Fruit fly (Drosophila melanogaster) whole organism, embryonic: ENCODE data around the gene Scox.

Experiments
- Ada2b ChIP-seq: fragments of 200-800 bp; sonication (Bioruptor generic); IDR thresholded peaks from 2 replicates; pipeline ENCODE4 v1.3.6; 2022; ENCODE audit warnings: missing biosample characterization, missing genetic modification characterization
- Atf3 ChIP-seq: fragments of 200-800 bp; sonication (Bioruptor generic); optimal IDR thresholded peaks from 3 replicates; lab custom pipeline; 2016; ENCODE audit warnings: missing biosample characterization, missing genetic modification characterization
- BtbVII ChIP-seq: fragments of 200-800 bp; sonication (Bioruptor generic); optimal IDR thresholded peaks from 3 replicates; lab custom pipeline; 2017; ENCODE audit warnings: missing biosample characterization, mild to moderate bottlenecking, missing genetic modification characterization
- Bteb2 ChIP-seq: fragments of 200-800 bp; sonication (Bioruptor generic); optimal IDR thresholded peaks from 2 replicates; lab custom pipeline; 2016; ENCODE audit warnings: missing biosample characterization, missing genetic modification characterization
- CG11398 ChIP-seq: fragments of 200-800 bp; sonication (Bioruptor generic); optimal IDR thresholded peaks from 2 replicates; lab custom pipeline; 2016; ENCODE audit warnings: missing biosample characterization, missing genetic modification characterization
- CG12071 ChIP-seq: fragments of 200-800 bp; sonication (Bioruptor generic); optimal IDR thresholded peaks from 3 replicates; lab custom pipeline; 2018; ENCODE audit warnings: missing biosample characterization, mild to moderate bottlenecking, missing genetic modification characterization
- CG12299 ChIP-seq: fragments of 200-800 bp; sonication (Bioruptor generic); optimal IDR thresholded peaks from 2 replicates; lab custom pipeline; 2018; ENCODE audit warnings: missing biosample characterization, mild to moderate bottlenecking, missing genetic modification characterization
- CG12744 ChIP-seq: fragments of 200-800 bp; sonication (Bioruptor generic); optimal IDR thresholded peaks from 2 replicates; lab custom pipeline; 2016; ENCODE audit warnings: missing biosample characterization, missing genetic modification characterization
- CG18764 ChIP-seq: fragments of 200-800 bp; sonication (Bioruptor generic); optimal IDR thresholded peaks from 3 replicates; lab custom pipeline; 2016; ENCODE audit warnings: missing biosample characterization, missing genetic modification characterization
- CG32772 ChIP-seq: fragments of 200-800 bp; sonication (Bioruptor generic); IDR thresholded peaks from 2 replicates; pipeline ENCODE4 v1.3.6; 2022; ENCODE audit warnings: missing biosample characterization, missing genetic modification characterization
- CG33213 ChIP-seq: fragments of 200-800 bp; sonication (Bioruptor generic); optimal IDR thresholded peaks from 3 replicates; lab custom pipeline; 2016; ENCODE audit warnings: missing biosample characterization, missing genetic modification characterization
- CG3726 ChIP-seq: fragments of 200-800 bp; sonication (Bioruptor generic); IDR thresholded peaks from 3 replicates; pipeline ENCODE4, ENCODE4 v1.3.6; 2022; ENCODE audit warnings: missing biosample characterization, missing genetic modification characterization
- CG43689 ChIP-seq: fragments of 200-800 bp; sonication (Bioruptor generic); IDR thresholded peaks from 2 replicates; pipeline ENCODE4 v1.3.6; 2022; ENCODE audit warnings: missing biosample characterization, missing genetic modification characterization
- CG8290 ChIP-seq, 3 experiments: fragments of 200-800 bp; sonication (Bioruptor generic); optimal IDR thresholded peaks; 2 replicates each; lab custom pipeline; 2016 to 2019; ENCODE audit warnings: missing biosample characterization in 3 of 3, missing genetic modification characterization in 3 of 3, mild to moderate bottlenecking in 2 of 3, moderate library complexity in 1 of 3
- CG9727 ChIP-seq: fragments of 200-800 bp; sonication (Bioruptor generic); optimal IDR thresholded peaks from 3 replicates; lab custom pipeline; 2017; ENCODE audit warnings: missing biosample characterization, mild to moderate bottlenecking, missing genetic modification characterization
- Kr ChIP-seq: fragments of 200-800 bp; sonication (Bioruptor generic); optimal IDR thresholded peaks from 2 replicates; lab custom pipeline; 2017; ENCODE audit warnings: missing biosample characterization, mild to moderate bottlenecking, missing genetic modification characterization
- MTF-1 ChIP-seq: fragments of 200-800 bp; sonication (Bioruptor generic); optimal IDR thresholded peaks from 2 replicates; lab custom pipeline; 2018; ENCODE audit warnings: missing biosample characterization, mild to moderate bottlenecking, missing genetic modification characterization, borderline replicate concordance
- NfI ChIP-seq: fragments of 200-800 bp; sonication (Bioruptor generic); optimal IDR thresholded peaks from 3 replicates; lab custom pipeline; 2018; ENCODE audit warnings: missing biosample characterization, mild to moderate bottlenecking, missing genetic modification characterization, moderate library complexity
- Optix ChIP-seq: fragments of 200-800 bp; sonication (Bioruptor generic); IDR thresholded peaks from 3 replicates; pipeline ENCODE4 v1.3.6; 2022; ENCODE audit warnings: missing biosample characterization, missing genetic modification characterization
- Sry-δ ChIP-seq: fragments of 200-800 bp; sonication (Bioruptor generic); optimal IDR thresholded peaks from 2 replicates; lab custom pipeline; 2016; ENCODE audit warnings: missing biosample characterization, missing genetic modification characterization
- Usf ChIP-seq: fragments of 200-800 bp; sonication (Bioruptor generic); optimal IDR thresholded peaks from 2 replicates; lab custom pipeline; 2017; ENCODE audit warnings: missing genotype, missing biosample characterization, missing genetic modification characterization
- Xbp1 ChIP-seq: fragments of 200-800 bp; sonication (Bioruptor generic); optimal IDR thresholded peaks from 3 replicates; lab custom pipeline; 2016; ENCODE audit warnings: missing biosample characterization, mild to moderate bottlenecking, missing genetic modification characterization
- ac ChIP-seq: fragments of 200-800 bp; sonication (Bioruptor generic); optimal IDR thresholded peaks from 3 replicates; lab custom pipeline; 2017; ENCODE audit warnings: missing biosample characterization, mild to moderate bottlenecking, missing genetic modification characterization
- bab2 ChIP-seq: fragments of 200-800 bp; sonication (Bioruptor generic); optimal IDR thresholded peaks from 2 replicates; lab custom pipeline; 2016; ENCODE audit warnings: missing biosample characterization, missing genetic modification characterization
- chn ChIP-seq: fragments of 200-800 bp; sonication (Bioruptor generic); optimal IDR thresholded peaks from 2 replicates; lab custom pipeline; 2016; ENCODE audit warnings: missing biosample characterization, missing genetic modification characterization
- crp ChIP-seq, 2 experiments: fragments of 200-800 bp; sonication (Bioruptor generic); optimal IDR thresholded peaks; 2 replicates in 1 of 2; 3 replicates in 1 of 2; lab custom pipeline; 2017; ENCODE audit warnings: missing biosample characterization in 2 of 2, missing genetic modification characterization in 2 of 2, mild to moderate bottlenecking in 1 of 2, moderate library complexity in 1 of 2
- gfzf ChIP-seq: fragments of 200-800 bp; sonication (Bioruptor generic); optimal IDR thresholded peaks from 2 replicates; lab custom pipeline; 2016; ENCODE audit warnings: missing biosample characterization, mild to moderate bottlenecking, missing genetic modification characterization, moderate library complexity
- h ChIP-seq: fragments of >200 bp; optimal IDR thresholded peaks from 2 replicates; lab custom pipeline; 2017
- jing ChIP-seq: fragments of 200-800 bp; sonication (Bioruptor generic); optimal IDR thresholded peaks from 2 replicates; lab custom pipeline; 2018; ENCODE audit warnings: missing biosample characterization, mild to moderate bottlenecking, missing genetic modification characterization
- ken ChIP-seq: fragments of 200-800 bp; sonication (Bioruptor generic); IDR thresholded peaks from 3 replicates; pipeline ENCODE4 v1.3.6; 2022; ENCODE audit warnings: missing biosample characterization, missing genetic modification characterization
- nerfin-1 ChIP-seq: fragments of 200-800 bp; sonication (Bioruptor generic); optimal IDR thresholded peaks from 3 replicates; lab custom pipeline; 2019; ENCODE audit warnings: missing biosample characterization, mild to moderate bottlenecking, missing genetic modification characterization, moderate library complexity
- prd ChIP-seq, 3 experiments: fragments of >200 bp in 2 of 3; fragments of 200-800 bp in 1 of 3; sonication (Bioruptor generic) in 1 of 3; optimal IDR thresholded peaks in 2 of 3; IDR thresholded peaks in 1 of 3; 2 replicates in 2 of 3; 3 replicates in 1 of 3; pipeline versions ENCODE4 v1.3.6 to Lab custom; 2017 to 2022; ENCODE audit warnings: missing biosample characterization in 1 of 3, missing genetic modification characterization in 1 of 3
- sd ChIP-seq: fragments of 200-800 bp; sonication (Bioruptor generic); optimal IDR thresholded peaks from 3 replicates; lab custom pipeline; 2018; ENCODE audit warnings: missing biosample characterization, mild to moderate bottlenecking, missing genetic modification characterization, moderate library complexity
- seq ChIP-seq: fragments of 200-800 bp; sonication (Bioruptor generic); IDR thresholded peaks from 2 replicates; pipeline ENCODE4 v1.3.6; 2022; ENCODE audit warnings: missing biosample characterization, missing genetic modification characterization
- slou ChIP-seq: fragments of 200-800 bp; sonication (Bioruptor generic); optimal IDR thresholded peaks from 3 replicates; lab custom pipeline; 2016; ENCODE audit warnings: missing biosample characterization, missing genetic modification characterization
- ssp ChIP-seq: fragments of 200-800 bp; sonication (Bioruptor generic); IDR thresholded peaks from 2 replicates; pipeline ENCODE4 v1.3.6; 2022; ENCODE audit warnings: missing biosample characterization, missing genetic modification characterization
- tup ChIP-seq: fragments of 200-800 bp; sonication (Bioruptor generic); optimal IDR thresholded peaks from 2 replicates; lab custom pipeline; 2016; ENCODE audit warnings: missing biosample characterization, mild to moderate bottlenecking, missing genetic modification characterization, moderate library complexity
- usp ChIP-seq: fragments of >200 bp; optimal IDR thresholded peaks from 2 replicates; lab custom pipeline; 2017; ENCODE audit warnings: missing biosample characterization, missing genetic modification characterization
- zen ChIP-seq: fragments of 200-800 bp; sonication (Bioruptor generic); optimal IDR thresholded peaks from 3 replicates; lab custom pipeline; 2018; ENCODE audit warnings: missing biosample characterization, mild to moderate bottlenecking, missing genetic modification characterization, moderate library complexity
- zf30C ChIP-seq: fragments of 200-800 bp; sonication (Bioruptor generic); optimal IDR thresholded peaks from 3 replicates; lab custom pipeline; 2018; ENCODE audit warnings: missing biosample characterization, mild to moderate bottlenecking, missing genetic modification characterization

The Scox gene

DNA sequence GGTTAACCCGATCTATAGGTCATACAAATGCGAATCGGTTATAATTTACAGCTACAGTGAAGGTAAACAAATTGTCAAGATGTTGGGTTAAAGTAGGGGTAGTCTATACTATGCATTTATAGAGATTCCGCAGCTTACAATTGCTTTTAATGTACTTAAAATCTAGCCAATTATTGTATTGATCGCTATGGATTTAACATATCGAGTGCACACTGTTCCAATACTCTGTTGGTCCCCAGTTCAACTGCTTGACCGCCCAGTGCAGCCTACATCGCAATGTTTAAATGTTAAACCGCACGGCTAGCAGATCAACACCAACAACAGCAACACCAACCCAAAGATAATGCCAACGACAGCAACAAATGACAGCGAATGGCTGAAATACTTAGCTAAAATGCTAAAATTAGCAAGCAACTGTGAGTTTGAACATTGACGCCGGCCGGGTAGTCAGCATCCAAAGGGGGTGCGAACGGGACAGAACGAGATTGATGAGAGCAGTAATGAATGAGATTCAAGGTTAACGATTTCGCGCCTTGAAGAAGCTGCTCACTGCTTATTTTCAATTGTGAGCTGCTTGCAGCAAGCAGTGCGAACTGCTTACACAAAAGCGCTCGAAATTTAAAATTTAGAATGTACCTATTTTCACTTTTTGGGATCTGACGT lies 32.3 kb upstream of the Scox start (continued):
- TF ChIP-seq CG12299 = no peak
- peak; percentile 56; the same call in 1 of the 2 replicates for TF ChIP-seq Ada2b
- TF ChIP-seq ken = peak; percentile 28; the same call in 1 of the 3 replicates
- TF ChIP-seq CG11398 (GFP tag; lab: Kevin White, UChicago) = no peak
- no peak for TF ChIP-seq seq (GFP tag; lab: Robert Waterston, UW)
- TF ChIP-seq CG9727 = no peak
- no peak for TF ChIP-seq gfzf (GFP tag; lab: Kevin White, UChicago)
- TF ChIP-seq BtbVII (GFP tag; lab: Kevin White, UChicago) = no peak
- TF ChIP-seq CG18764 (GFP tag; lab: Kevin White, UChicago) = no peak
- no peak for TF ChIP-seq CG43689
- peak; percentile 69 for TF ChIP-seq Atf3 (GFP tag; lab: Kevin White, UChicago)
- TF ChIP-seq tup (GFP tag; lab: Kevin White, UChicago) = no peak
- TF ChIP-seq h (lab: Kevin White, UChicago) = no peak
- TF ChIP-seq chn (GFP tag; lab: Kevin White, UChicago) = no peak
- TF ChIP-seq usp (GFP tag; lab: Kevin White, UChicago) = no peak
- TF ChIP-seq crp (GFP tag; optimal IDR thresholded peaks at IDR 0.05; lab: Kevin White, UChicago) = no peak
- TF ChIP-seq CG12071 = no peak
- peak; percentile 47; the same call in 1 of the 2 replicates for TF ChIP-seq CG32772 (GFP tag; lab: Robert Waterston, UW)
- no peak for TF ChIP-seq Xbp1
- TF ChIP-seq prd (optimal IDR thresholded peaks at IDR 0.05; lab: Kevin White, UChicago) = no peak
- peak; percentile 74 for TF ChIP-seq prd (GFP tag; IDR thresholded peaks at IDR 0.05; lab: Robert Waterston, UW)
- TF ChIP-seq NfI (GFP tag; lab: Kevin White, UChicago) = no peak
- TF ChIP-seq CG12744 (GFP tag; lab: Kevin White, UChicago) = no peak
- no peak for TF ChIP-seq MTF-1 (GFP tag; lab: Kevin White, UChicago)
- TF ChIP-seq CG8290 (GFP tag; optimal IDR thresholded peaks at IDR 0.05; lab: Kevin White, UChicago) = peak; percentile 89
- TF ChIP-seq CG8290 (tag; optimal IDR thresholded peaks at IDR 0.05; lab: Kevin White, UChicago) = peak; percentile 2 to 81
- no peak for TF ChIP-seq Sry-δ (GFP tag; lab: Kevin White, UChicago)
- TF ChIP-seq CG3726 = no peak; the same call in 2 of the 3 replicates
- TF ChIP-seq CG33213 (GFP tag; lab: Kevin White, UChicago) = no peak
- TF ChIP-seq ac (GFP tag; lab: Kevin White, UChicago) = no peak
- TF ChIP-seq Usf (GFP tag; lab: Kevin White, UChicago) = no peak
- TF ChIP-seq Optix = peak; percentile 23; the same call in 2 of the 3 replicates
- TF ChIP-seq jing = no peak
- TF ChIP-seq Bteb2 = no peak
- no peak for TF ChIP-seq ssp (GFP tag; lab: Robert Waterston, UW)
- no peak for TF ChIP-seq Kr
- TF ChIP-seq zf30C = no peak
- no peak for TF ChIP-seq zen (tag; lab: Kevin White, UChicago)
- no peak for TF ChIP-seq nerfin-1 (tag; lab: Kevin White, UChicago)
- no peak for TF ChIP-seq slou (GFP tag; lab: Kevin White, UChicago)
- no peak for TF ChIP-seq bab2 (GFP tag; lab: Kevin White, UChicago)
- peak; percentile 75 for TF ChIP-seq sd (tag; lab: Kevin White, UChicago)
- TF ChIP-seq, all 482 proteins: peak for 146
